Fruit fly (Drosophila melanogaster) S2 (cell line): Measurements from ENCODE around the gene AdoR.
A peak's percentile ranks its signal among the peaks of the same experiment; 100 is the strongest.

Experiments
- CG8478 ChIP-seq: fragments of >200 bp; optimal IDR thresholded peaks from 2 replicates; lab custom pipeline; 2018
- CTCF ChIP-seq, 2 experiments: fragments of >200 bp; optimal IDR thresholded peaks; 2 replicates each; lab custom pipeline; 2018

Gene AdoR

dm6 chr3R:30170671-30171667 is 21.6 kb upstream of the AdoR start, which contains the start of gene Rsod:
Gene Rsod, minus strand, starts transcription at chr3R:30171207.
- TF ChIP-seq CTCF (optimal IDR thresholded peaks at IDR 0.05; lab: Kevin White, UChicago) (no peak), CG8478 (lab: Kevin White, UChicago) (no peak)

- TF ChIP-seq CTCF (optimal IDR thresholded peaks at IDR 0.05; lab: Kevin White, UChicago) (no peak), CG8478 (lab: Kevin White, UChicago) (no peak)
Observed at dm6 chr3R:30166159-30166784, 16.9 kb upstream of the AdoR start, which contains the start of gene VhaAC45RP. Gene VhaAC45RP, minus strand, starts transcription at chr3R:30166419.

- TF ChIP-seq CG8478 (lab: Kevin White, UChicago) = no peak
- no peak for TF ChIP-seq CTCF (optimal IDR thresholded peaks at IDR 0.05; lab: Kevin White, UChicago)
Observed at dm6 chr3R:30164162-30164561, 14.8 kb upstream of the AdoR start.

- TF ChIP-seq CG8478 (lab: Kevin White, UChicago) = no peak
- no peak for TF ChIP-seq CTCF (optimal IDR thresholded peaks at IDR 0.05; lab: Kevin White, UChicago)
Observed at dm6 chr3R:30163228-30163627, 13.8 kb upstream of the AdoR start.

- TF ChIP-seq CTCF (optimal IDR thresholded peaks at IDR 0.05; lab: Kevin White, UChicago) (no peak), CG8478 (lab: Kevin White, UChicago) (no peak)
Observed at dm6 chr3R:30160312-30160942, 11.0 kb upstream of the AdoR start, which contains the start of gene CG11498. Gene CG11498, minus strand, starts transcription at chr3R:30160473.

- TF ChIP-seq CG8478 (lab: Kevin White, UChicago) (no peak), CTCF (optimal IDR thresholded peaks at IDR 0.05; lab: Kevin White, UChicago) (peak in 1 of 2 experiments; percentile 56)
Observed at dm6 chr3R:30153864-30154263, 4.5 kb upstream of the AdoR start.

- TF ChIP-seq CG8478 (lab: Kevin White, UChicago) (no peak), CTCF (optimal IDR thresholded peaks at IDR 0.05; lab: Kevin White, UChicago) (no peak)
Observed at dm6 chr3R:30151300-30152109, 2.1 kb upstream of the AdoR start, which contains the start of gene CG15529. Gene CG15529, plus strand, starts transcription at chr3R:30152059.

- TF ChIP-seq CG8478 (lab: Kevin White, UChicago) = no peak
- TF ChIP-seq CTCF (optimal IDR thresholded peaks at IDR 0.05; lab: Kevin White, UChicago) = no peak
Observed at dm6 chr3R:30150602-30151001, 1.2 kb upstream of the AdoR start.

- TF ChIP-seq CG8478 (lab: Kevin White, UChicago) (no peak), CTCF (optimal IDR thresholded peaks at IDR 0.05; lab: Kevin White, UChicago) (no peak)
Observed at dm6 chr3R:30134063-30135047, 15.1 kb downstream of the AdoR start, which contains the start of gene Tpi. Gene Tpi, minus strand, starts transcription at chr3R:30134599.

dm6 chr3R:30132295-30132694 is 17.1 kb downstream of the AdoR start, which contains the start of gene CG31029:
Gene CG31029, minus strand, starts transcription at chr3R:30132395.
- TF ChIP-seq CTCF (optimal IDR thresholded peaks at IDR 0.05; lab: Kevin White, UChicago) (no peak), CG8478 (lab: Kevin White, UChicago) (no peak)

- TF ChIP-seq CTCF (optimal IDR thresholded peaks at IDR 0.05; lab: Kevin White, UChicago) (no peak), CG8478 (lab: Kevin White, UChicago) (no peak)
Observed at dm6 chr3R:30129019-30129418, 20.4 kb downstream of the AdoR start, which contains the start of gene Ppi1. Gene Ppi1, minus strand, starts transcription at chr3R:30129119.

dm6 chr3R:30124635-30125034 is 24.8 kb downstream of the AdoR start, which contains the start of gene CG45073:
Gene CG45073, minus strand, starts transcription at chr3R:30124735.
- TF ChIP-seq CG8478 (lab: Kevin White, UChicago) (no peak), CTCF (optimal IDR thresholded peaks at IDR 0.05; lab: Kevin White, UChicago) (no peak)
